Fruit fly (Drosophila melanogaster): ENCODE data around the gene CG32532.

CG32532 gene

dm6 chrX:19521753-19522383, 25.4 kb downstream of the CG32532 start, which contains the start of the genes Idh3a and CoRest (continued):
- TF ChIP-seq Myb (GFP tag; optimal IDR thresholded peaks at IDR 0.05) (peak; percentile 76), CG7839 (tag; optimal IDR thresholded peaks at IDR 0.05) (no peak), az2 (GFP tag; optimal IDR thresholded peaks at IDR 0.05) (no peak), CG12942 (GFP tag; optimal IDR thresholded peaks at IDR 0.05) (no peak), CG30403 (GFP tag; optimal IDR thresholded peaks at IDR 0.05) (peak; percentile 15), CG18599 (GFP tag; optimal IDR thresholded peaks at IDR 0.05) (peak; percentile 2), HmgD (GFP tag; optimal IDR thresholded peaks at IDR 0.05) (peak; percentile 49), Ada2b (GFP tag; IDR thresholded peaks at IDR 0.05) (no peak), klu (GFP tag; IDR thresholded peaks at IDR 0.05) (peak; percentile 78), CG7786 (GFP tag; optimal IDR thresholded peaks at IDR 0.05) (peak; percentile 4), kah (GFP tag; optimal IDR thresholded peaks at IDR 0.05) (no peak), CG11456 (GFP tag; IDR thresholded peaks at IDR 0.05) (no peak), CG15514 (GFP tag; optimal IDR thresholded peaks at IDR 0.05) (peak; percentile 77), stc (GFP tag; IDR thresholded peaks at IDR 0.05) (no peak), CG12219 (GFP tag; optimal IDR thresholded peaks at IDR 0.05) (no peak), BEAF-32 (GFP tag; optimal IDR thresholded peaks at IDR 0.05) (peak; percentile 90), crp (GFP tag; optimal IDR thresholded peaks at IDR 0.05) (peak in 1 of 2 experiments; percentile 53), cad (GFP tag; optimal IDR thresholded peaks at IDR 0.05) (no peak), Sox100B (GFP tag; optimal IDR thresholded peaks at IDR 0.05) (no peak), zfh2 (GFP tag; optimal IDR thresholded peaks at IDR 0.05) (peak; percentile 51), CoRest (tag; optimal IDR thresholded peaks at IDR 0.05) (peak; percentile 69), E2f2 (GFP tag; IDR thresholded peaks at IDR 0.05) (peak; percentile 63), CG4328 (GFP tag; optimal IDR thresholded peaks at IDR 0.05) (no peak), CG18476 (GFP tag; optimal IDR thresholded peaks at IDR 0.05) (no peak), CG10267 (tag; optimal IDR thresholded peaks at IDR 0.05) (peak; percentile 31), sc (optimal IDR thresholded peaks at IDR 0.05) (no peak), sc (GFP tag; optimal IDR thresholded peaks at IDR 0.05) (no peak), CG3407 (GFP tag; optimal IDR thresholded peaks at IDR 0.05) (no peak), CG7963 (GFP tag; IDR thresholded peaks at IDR 0.05; ENCODE audit: partially characterized antibody) (peak; percentile 50; the same call in 1 of the 3 replicates), scrt (GFP tag; optimal IDR thresholded peaks at IDR 0.05) (no peak), HmgZ (tag; optimal IDR thresholded peaks at IDR 0.05) (no peak), dmrt11E (tag; optimal IDR thresholded peaks at IDR 0.05) (no peak), Scr (GFP tag; IDR thresholded peaks at IDR 0.05; ENCODE audit: partially characterized antibody) (peak; percentile 81), sug (tag; optimal IDR thresholded peaks at IDR 0.05) (peak; percentile 65), unc-4 (GFP tag; IDR thresholded peaks at IDR 0.05; ENCODE audit: partially characterized antibody) (peak; percentile 76), CG3065 (GFP tag; optimal IDR thresholded peaks at IDR 0.05) (no peak), Vsx1 (GFP tag; optimal IDR thresholded peaks at IDR 0.05) (no peak), Sry-δ (GFP tag; optimal IDR thresholded peaks at IDR 0.05) (peak; percentile 83), CG4707 (GFP tag; optimal IDR thresholded peaks at IDR 0.05) (no peak), maf-S (GFP tag; optimal IDR thresholded peaks at IDR 0.05) (no peak), phol (tag; optimal IDR thresholded peaks at IDR 0.05) (peak; percentile 58), CG16813 (GFP tag; IDR thresholded peaks at IDR 0.05; ENCODE audit: partially characterized antibody) (peak; percentile 81), cato (GFP tag; optimal IDR thresholded peaks at IDR 0.05; ENCODE audit: borderline replicate concordance) (no peak), Adf1 (GFP tag; IDR thresholded peaks at IDR 0.05) (no peak), CG9932 (GFP tag; IDR thresholded peaks at IDR 0.05) (peak; percentile 64), CG7987 (GFP tag; optimal IDR thresholded peaks at IDR 0.05) (no peak), Dref (GFP tag; IDR thresholded peaks at IDR 0.05) (peak; percentile 76), Dad (GFP tag; optimal IDR thresholded peaks at IDR 0.05) (peak; percentile 17), CG1529 (GFP tag; optimal IDR thresholded peaks at IDR 0.05) (no peak), sima (GFP tag; optimal IDR thresholded peaks at IDR 0.05) (no peak)

Measured in whole organism, embryonic.